Worm (Caenorhabditis elegans) whole organism, L3 larva: ENCODE measurements around the gene C03B1.1.
A peak's percentile ranks its signal among the peaks of the same experiment; 100 is the strongest.

Source experiments
- aly-2 ChIP-seq: fragments of 150-350 bp; optimal IDR thresholded peaks from 2 replicates; lab custom pipeline; 2014; ENCODE audit warnings: missing biosample characterization, missing genetic modification characterization
- ama-1 ChIP-seq: fragments of 150-350 bp; optimal IDR thresholded peaks from 2 replicates; lab custom pipeline; 2018
- ceh-28 ChIP-seq: fragments of 150-350 bp; optimal IDR thresholded peaks from 2 replicates; lab custom pipeline; 2014; ENCODE audit warnings: missing biosample characterization, missing genetic modification reagents, missing genetic modification characterization
- ceh-82 ChIP-seq: fragments of 150-350 bp; optimal IDR thresholded peaks from 2 replicates; lab custom pipeline; 2014; ENCODE audit warnings: missing biosample characterization, missing genetic modification characterization
- ceh-9 ChIP-seq: sonication (generic microtip); optimal IDR thresholded peaks from 2 replicates; lab custom pipeline; 2018; ENCODE audit warnings: missing biosample characterization, missing genetic modification characterization
- daf-12 ChIP-seq: fragments of 150-350 bp; optimal IDR thresholded peaks from 2 replicates; lab custom pipeline; 2014; ENCODE audit warnings: missing biosample characterization, missing genetic modification reagents, missing genetic modification characterization
- egl-27 ChIP-seq: sonication (generic microtip); optimal IDR thresholded peaks from 4 replicates; lab custom pipeline; 2017; ENCODE audit warnings: missing biosample characterization, missing genetic modification reagents, missing genetic modification characterization
- egl-5 ChIP-seq: fragments of 150-350 bp; optimal IDR thresholded peaks from 2 replicates; lab custom pipeline; 2017; ENCODE audit warnings: missing biosample characterization, missing genetic modification reagents, missing genetic modification characterization, inconsistent platforms
- elt-2 ChIP-seq: sonication (generic microtip); optimal IDR thresholded peaks from 2 replicates; lab custom pipeline; 2016; ENCODE audit warnings: missing genetic modification reagents, mild to moderate bottlenecking, missing genetic modification characterization, missing compliant biosample characterization
- elt-3 ChIP-seq, 3 experiments: fragments of 150-350 bp in 1 of 3; sonication (generic microtip) in 2 of 3; optimal IDR thresholded peaks; 2 replicates in 2 of 3; 4 replicates in 1 of 3; lab custom pipeline; 2014 to 2017; ENCODE audit warnings: missing biosample characterization in 3 of 3, missing genetic modification characterization in 3 of 3
- eor-1 ChIP-seq, 2 experiments: fragments of 150-350 bp; optimal IDR thresholded peaks; 2 replicates each; lab custom pipeline; 2014 to 2018; ENCODE audit warnings: missing biosample characterization in 2 of 2, missing genetic modification characterization in 2 of 2
- fkh-10 ChIP-seq: sonication (generic microtip); optimal IDR thresholded peaks from 2 replicates; lab custom pipeline; 2017; ENCODE audit warnings: missing biosample characterization, missing genetic modification reagents, missing genetic modification characterization
- fos-1 ChIP-seq: fragments of 150-350 bp; optimal IDR thresholded peaks from 2 replicates; lab custom pipeline; 2014; ENCODE audit warnings: missing biosample characterization, missing genetic modification characterization
- jun-1 ChIP-seq: fragments of 150-350 bp; optimal IDR thresholded peaks from 2 replicates; lab custom pipeline; 2014; ENCODE audit warnings: missing biosample characterization, missing genetic modification reagents, missing genetic modification characterization
- lin-39 ChIP-seq: fragments of 150-350 bp; optimal IDR thresholded peaks from 2 replicates; lab custom pipeline; 2018; ENCODE audit warnings: missing biosample characterization, missing genetic modification reagents, missing genetic modification characterization
- lsy-12 ChIP-seq: sonication (generic microtip); optimal IDR thresholded peaks from 2 replicates; lab custom pipeline; 2016; ENCODE audit warnings: mild to moderate bottlenecking, missing genetic modification characterization, missing compliant biosample characterization
- mdl-1 ChIP-seq: fragments of 150-350 bp; optimal IDR thresholded peaks from 2 replicates; lab custom pipeline; 2014; ENCODE audit warnings: missing biosample characterization, missing genetic modification characterization
- mml-1 ChIP-seq: fragments of 150-350 bp; sonication (generic microtip); optimal IDR thresholded peaks from 3 replicates; lab custom pipeline; 2014; ENCODE audit warnings: missing biosample characterization, missing genetic modification characterization
- nfya-1 ChIP-seq: sonication (generic microtip); optimal IDR thresholded peaks from 2 replicates; lab custom pipeline; 2017; ENCODE audit warnings: missing genetic modification characterization, mild to moderate bottlenecking, missing compliant biosample characterization, antibody characterized with exemption, moderate library complexity; ENCODE audit not compliant: insufficient read depth
- nhr-11 ChIP-seq: fragments of 150-350 bp; optimal IDR thresholded peaks from 2 replicates; lab custom pipeline; 2014; ENCODE audit warnings: missing biosample characterization, missing genetic modification characterization
- nhr-237 ChIP-seq: fragments of 150-350 bp; optimal IDR thresholded peaks from 2 replicates; lab custom pipeline; 2014; ENCODE audit warnings: missing biosample characterization, missing genetic modification characterization
- nhr-43 ChIP-seq: sonication (generic microtip); optimal IDR thresholded peaks from 2 replicates; lab custom pipeline; 2016; ENCODE audit warnings: mild to moderate bottlenecking, missing genetic modification characterization, missing compliant biosample characterization; ENCODE audit not compliant: poor library complexity, severe bottlenecking
- nhr-67 ChIP-seq: fragments of 150-350 bp; optimal IDR thresholded peaks from 2 replicates; lab custom pipeline; 2014; ENCODE audit warnings: missing biosample characterization, missing genetic modification characterization
- nhr-76 ChIP-seq: fragments of 150-350 bp; sonication (generic microtip); optimal IDR thresholded peaks from 5 replicates; lab custom pipeline; 2014; ENCODE audit warnings: missing biosample characterization, missing genetic modification characterization
- nhr-77 ChIP-seq: fragments of 150-350 bp; optimal IDR thresholded peaks from 2 replicates; lab custom pipeline; 2014; ENCODE audit warnings: missing biosample characterization, missing genetic modification characterization
- pha-4 ChIP-seq: fragments of 150-350 bp; optimal IDR thresholded peaks from 2 replicates; lab custom pipeline; 2014; ENCODE audit warnings: missing biosample characterization, missing genetic modification reagents, missing genetic modification characterization
- pqm-1 ChIP-seq: fragments of 150-350 bp; optimal IDR thresholded peaks from 2 replicates; lab custom pipeline; 2017; ENCODE audit warnings: missing biosample characterization, missing genetic modification characterization, inconsistent platforms
- skn-1 ChIP-seq: fragments of 150-350 bp; optimal IDR thresholded peaks from 2 replicates; lab custom pipeline; 2014; ENCODE audit warnings: missing biosample characterization, missing genetic modification characterization
- snpc-4 ChIP-seq: fragments of 150-350 bp; optimal IDR thresholded peaks from 2 replicates; lab custom pipeline; 2014; ENCODE audit warnings: missing biosample characterization, missing genetic modification characterization
- unc-39 ChIP-seq: sonication (generic microtip); optimal IDR thresholded peaks from 4 replicates; lab custom pipeline; 2017; ENCODE audit warnings: missing biosample characterization, missing genetic modification characterization
- zag-1 ChIP-seq: fragments of 150-350 bp; optimal IDR thresholded peaks from 2 replicates; lab custom pipeline; 2014; ENCODE audit warnings: missing biosample characterization, missing genetic modification characterization
- ztf-11 ChIP-seq: fragments of 150-350 bp; optimal IDR thresholded peaks from 2 replicates; lab custom pipeline; 2014; ENCODE audit warnings: missing biosample characterization, missing genetic modification characterization

Gene C03B1.1

ce11 chrX:6399450-6399849 lies 24.9 kb downstream of the C03B1.1 start:
- TF ChIP-seq aly-2 (tag; lab: Kevin White, UChicago) (no peak), nfya-1 (tag; lab: Kevin White, UChicago) (peak; percentile 10), elt-3 (tag; optimal IDR thresholded peaks at IDR 0.05; lab: Kevin White, UChicago) (no peak), skn-1 (no peak), mml-1 (tag; lab: Kevin White, UChicago) (no peak), snpc-4 (tag; lab: Kevin White, UChicago) (no peak), nhr-67 (tag; lab: Kevin White, UChicago) (no peak)

- TF ChIP-seq egl-5 (tag; lab: Kevin White, UChicago): no peak
- TF ChIP-seq lsy-12 (tag; lab: Kevin White, UChicago): no peak
- no peak for TF ChIP-seq nhr-237 (tag; lab: Kevin White, UChicago)
- no peak for TF ChIP-seq ceh-82 (tag; lab: Kevin White, UChicago)
- TF ChIP-seq lin-39 (tag; lab: Kevin White, UChicago): no peak
- TF ChIP-seq fkh-10 (GFP tag; lab: Kevin White, UChicago): no peak
- TF ChIP-seq pqm-1 (tag; lab: Kevin White, UChicago): no peak
- TF ChIP-seq nfya-1 (tag; lab: Kevin White, UChicago): no peak
- no peak for TF ChIP-seq skn-1
- no peak for TF ChIP-seq egl-27 (tag; lab: Kevin White, UChicago)
- no peak for TF ChIP-seq mdl-1 (tag; lab: Kevin White, UChicago)
- TF ChIP-seq ama-1: no peak
- TF ChIP-seq, all 47 proteins: peak for 0
Measured at ce11 chrX:6403122-6403521, 28.6 kb downstream of the C03B1.1 start, which contains the start of gene glt-4. Gene glt-4 (plus strand): TSS chrX:6403422.

- TF ChIP-seq zag-1 (tag; lab: Kevin White, UChicago): no peak
- TF ChIP-seq nhr-11 (tag; lab: Kevin White, UChicago): no peak
- no peak for TF ChIP-seq nhr-76 (tag; lab: Kevin White, UChicago)
- no peak for TF ChIP-seq nfya-1 (tag; lab: Kevin White, UChicago)
- TF ChIP-seq nhr-67 (tag; lab: Kevin White, UChicago): no peak
Measured at ce11 chrX:6405905-6406304, 31.4 kb downstream of the C03B1.1 start.

- TF ChIP-seq nhr-43 (tag; lab: Kevin White, UChicago) (no peak), lin-39 (tag; lab: Kevin White, UChicago) (no peak), ztf-11 (no peak), nhr-67 (tag; lab: Kevin White, UChicago) (no peak), mdl-1 (tag; lab: Kevin White, UChicago) (no peak), eor-1 (tag; optimal IDR thresholded peaks at IDR 0.05; lab: Kevin White, UChicago) (no peak), zag-1 (tag; lab: Kevin White, UChicago) (no peak), pha-4 (no peak), egl-27 (tag; lab: Kevin White, UChicago) (no peak), ceh-9 (tag; lab: Kevin White, UChicago) (no peak), fkh-10 (GFP tag; lab: Kevin White, UChicago) (no peak), lsy-12 (tag; lab: Kevin White, UChicago) (no peak), mml-1 (tag; lab: Kevin White, UChicago) (no peak)
- TF ChIP-seq, all 47 proteins: peak for 0
Measured at ce11 chrX:6407805-6408204, 33.3 kb downstream of the C03B1.1 start.

ce11 chrX:6408286-6408685 lies 33.7 kb downstream of the C03B1.1 start:
- peak; percentile 17 for TF ChIP-seq pha-4
- TF ChIP-seq pqm-1 (tag; lab: Kevin White, UChicago): peak; percentile 33
- peak; percentile 74 for TF ChIP-seq elt-2 (tag; lab: Kevin White, UChicago)
- TF ChIP-seq skn-1: no peak

ce11 chrX:6408713-6409112 lies 34.2 kb downstream of the C03B1.1 start:
- TF ChIP-seq nfya-1 (tag; lab: Kevin White, UChicago) (no peak), daf-12 (tag; lab: Kevin White, UChicago) (no peak), mdl-1 (tag; lab: Kevin White, UChicago) (no peak), fos-1 (tag; lab: Kevin White, UChicago) (no peak), nhr-76 (tag; lab: Kevin White, UChicago) (no peak), pha-4 (no peak), nhr-11 (tag; lab: Kevin White, UChicago) (no peak), ama-1 (no peak), elt-2 (tag; lab: Kevin White, UChicago) (no peak), nhr-67 (tag; lab: Kevin White, UChicago) (no peak), jun-1 (tag; lab: Kevin White, UChicago) (no peak), eor-1 (tag; optimal IDR thresholded peaks at IDR 0.05; lab: Kevin White, UChicago) (no peak), nhr-77 (tag; lab: Kevin White, UChicago) (no peak), unc-39 (tag; lab: Kevin White, UChicago) (no peak), ceh-28 (tag; lab: Kevin White, UChicago) (no peak), ceh-82 (tag; lab: Kevin White, UChicago) (no peak)
